Worm (Caenorhabditis elegans): ENCODE results near the gene F10G2.10.

The F10G2.10 gene

DNA sequence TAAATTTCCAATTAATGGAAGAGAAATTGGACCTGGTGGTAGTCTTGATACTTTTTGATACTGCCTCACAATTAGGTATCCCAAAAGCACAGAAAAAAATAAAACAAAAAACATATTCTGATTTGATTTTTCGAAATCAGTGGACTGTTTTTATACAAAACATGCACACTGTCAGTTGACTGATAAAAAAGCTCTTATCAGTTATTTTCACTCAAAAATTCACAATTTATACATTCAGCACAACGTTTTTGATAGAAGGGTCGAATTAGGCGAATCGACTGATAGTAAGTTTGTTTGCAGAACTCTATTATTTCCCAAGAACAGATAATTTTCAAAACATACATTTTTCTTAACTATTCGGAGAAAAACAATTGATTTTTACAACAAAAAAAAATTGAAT lies 42.0 kb downstream of the F10G2.10 start, which contains the start of gene cyp-35A2:
Gene cyp-35A2 (minus strand): TSS at position 124 of the 400 bp plus-strand sequence.
- TF ChIP-seq pros-1 (tag; optimal IDR thresholded peaks at IDR 0.05) = no peak
- TF ChIP-seq elt-2 (tag; optimal IDR thresholded peaks at IDR 0.05) = peak; percentile 64

ce11 chrV:7364951-7365350 lies 42.9 kb downstream of the F10G2.10 start, which contains the start of gene exc-13:
Gene exc-13, plus strand, starts transcription at chrV:7365251.
- no peak for TF ChIP-seq ceh-30 (tag; optimal IDR thresholded peaks at IDR 0.05)
- TF ChIP-seq tbx-7 (tag; optimal IDR thresholded peaks at IDR 0.05) = no peak
- no peak for TF ChIP-seq T23F11.4 (GFP tag; optimal IDR thresholded peaks at IDR 0.05)
- TF ChIP-seq unc-3 (GFP tag; conservative IDR thresholded peaks at IDR 0.05) = no peak
- TF ChIP-seq unc-3 (tag; optimal IDR thresholded peaks at IDR 0.05) = no peak
- TF ChIP-seq ceh-34 (tag; optimal IDR thresholded peaks at IDR 0.05) = no peak
- no peak for TF ChIP-seq odd-2 (tag; optimal IDR thresholded peaks at IDR 0.05)
- no peak for TF ChIP-seq gmeb-2 (tag; optimal IDR thresholded peaks at IDR 0.05)
- TF ChIP-seq dve-1 (tag; optimal IDR thresholded peaks at IDR 0.05) = no peak
- TF ChIP-seq syd-9 (tag; optimal IDR thresholded peaks at IDR 0.05) = no peak
- TF ChIP-seq K02D7.2 (tag; optimal IDR thresholded peaks at IDR 0.05) = no peak
- TF ChIP-seq unc-42 (tag; optimal IDR thresholded peaks at IDR 0.05) = no peak
- no peak for TF ChIP-seq che-1 (tag; optimal IDR thresholded peaks at IDR 0.05)

DNA sequence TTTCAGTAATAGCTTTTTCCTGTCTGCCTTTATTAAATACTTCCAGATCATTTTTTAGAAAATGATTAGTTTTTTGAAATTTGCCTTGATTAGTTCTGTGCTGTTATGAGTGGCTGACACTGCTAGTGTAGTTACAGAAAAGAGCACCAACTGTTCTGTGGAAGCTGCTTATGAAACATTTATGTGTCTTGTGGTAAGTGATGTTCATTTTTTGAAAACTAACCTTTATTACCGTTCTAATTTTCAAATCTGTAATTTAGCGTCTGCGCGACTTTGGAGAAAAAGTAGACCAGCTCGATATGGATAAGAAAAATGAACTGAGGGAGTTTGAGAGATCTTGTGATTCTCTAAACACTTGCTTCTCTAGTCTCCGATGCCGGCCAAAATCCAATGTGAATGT lies 47.6 kb downstream of the F10G2.10 start, which contains the start of gene srj-14:
Gene srj-14 (plus strand): TSS at position 131 of the 400 bp plus-strand sequence.
- TF ChIP-seq ceh-14 (tag; optimal IDR thresholded peaks at IDR 0.05) (no peak), tbx-7 (tag; optimal IDR thresholded peaks at IDR 0.05) (no peak), pax-1 (tag; optimal IDR thresholded peaks at IDR 0.05) (no peak), nfya-1 (tag; optimal IDR thresholded peaks at IDR 0.05) (no peak), ref-2 (tag; optimal IDR thresholded peaks at IDR 0.05) (no peak), ceh-34 (tag; optimal IDR thresholded peaks at IDR 0.05) (no peak), hlh-30 (tag; optimal IDR thresholded peaks at IDR 0.05; ENCODE audit: insufficient read depth) (no peak), ceh-48 (tag; optimal IDR thresholded peaks at IDR 0.05) (no peak), unc-86 (tag; optimal IDR thresholded peaks at IDR 0.05) (no peak), odd-2 (tag; optimal IDR thresholded peaks at IDR 0.05) (no peak), hlh-6 (tag; optimal IDR thresholded peaks at IDR 0.05) (no peak), eyg-1 (tag; optimal IDR thresholded peaks at IDR 0.05) (no peak), ets-4 (tag; optimal IDR thresholded peaks at IDR 0.05) (no peak)

Data from whole organism, late embryonic.